Worm (Caenorhabditis elegans) whole organism, L3 larva: Measurements from ENCODE around the gene pqn-74.

Experiments
- R02D3.7 ChIP-seq: fragments of 150-350 bp; optimal IDR thresholded peaks from 2 replicates; lab custom pipeline; 2014; ENCODE audit warnings: missing biosample characterization, missing genetic modification characterization
- ama-1 ChIP-seq: fragments of 150-350 bp; optimal IDR thresholded peaks from 2 replicates; lab custom pipeline; 2018
- ceh-82 ChIP-seq: fragments of 150-350 bp; optimal IDR thresholded peaks from 2 replicates; lab custom pipeline; 2014; ENCODE audit warnings: missing biosample characterization, missing genetic modification characterization
- egl-27 ChIP-seq: sonication (generic microtip); optimal IDR thresholded peaks from 4 replicates; lab custom pipeline; 2017; ENCODE audit warnings: missing biosample characterization, missing genetic modification reagents, missing genetic modification characterization
- elt-2 ChIP-seq: sonication (generic microtip); optimal IDR thresholded peaks from 2 replicates; lab custom pipeline; 2016; ENCODE audit warnings: missing genetic modification reagents, mild to moderate bottlenecking, missing genetic modification characterization, missing compliant biosample characterization
- fkh-10 ChIP-seq: sonication (generic microtip); optimal IDR thresholded peaks from 2 replicates; lab custom pipeline; 2017; ENCODE audit warnings: missing biosample characterization, missing genetic modification reagents, missing genetic modification characterization
- mml-1 ChIP-seq: fragments of 150-350 bp; sonication (generic microtip); optimal IDR thresholded peaks from 3 replicates; lab custom pipeline; 2014; ENCODE audit warnings: missing biosample characterization, missing genetic modification characterization
- nhr-12 ChIP-seq: fragments of 150-350 bp; optimal IDR thresholded peaks from 2 replicates; lab custom pipeline; 2014; ENCODE audit warnings: missing biosample characterization, missing genetic modification characterization
- nhr-76 ChIP-seq: fragments of 150-350 bp; sonication (generic microtip); optimal IDR thresholded peaks from 5 replicates; lab custom pipeline; 2014; ENCODE audit warnings: missing biosample characterization, missing genetic modification characterization
- pqm-1 ChIP-seq: fragments of 150-350 bp; optimal IDR thresholded peaks from 2 replicates; lab custom pipeline; 2017; ENCODE audit warnings: missing biosample characterization, missing genetic modification characterization, inconsistent platforms
- tbx-2 ChIP-seq: sonication (generic microtip); optimal IDR thresholded peaks from 2 replicates; lab custom pipeline; 2016; ENCODE audit warnings: mild to moderate bottlenecking, missing genetic modification characterization, missing compliant biosample characterization
- unc-62 ChIP-seq: fragments of 150-350 bp; sonication (generic microtip); optimal IDR thresholded peaks from 4 replicates; lab custom pipeline; 2014; ENCODE audit warnings: missing biosample characterization, missing genetic modification reagents, missing genetic modification characterization
- ztf-4 ChIP-seq: fragments of 150-350 bp; optimal IDR thresholded peaks from 2 replicates; lab custom pipeline; 2014; ENCODE audit warnings: missing biosample characterization, missing genetic modification characterization

DNA sequence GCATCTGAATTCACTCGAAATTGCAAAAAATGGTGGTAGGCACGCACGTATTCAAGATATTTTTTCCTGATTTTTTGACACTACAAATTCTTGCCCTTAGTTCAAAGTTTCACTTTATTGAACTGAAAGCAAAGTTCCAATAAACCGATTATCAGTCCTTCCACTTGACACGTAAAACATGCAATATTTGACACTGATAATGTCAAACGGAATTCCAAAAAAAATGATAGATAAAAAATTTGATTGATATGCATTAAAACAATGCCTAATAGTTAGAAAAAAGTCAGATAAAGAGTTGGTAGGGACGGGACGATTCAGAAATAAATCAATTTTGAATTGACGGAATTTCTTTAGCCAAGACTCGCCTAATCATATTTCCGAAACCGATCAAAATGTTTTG, 4.1 kb downstream of the pqn-74 start:
- TF ChIP-seq elt-2 (tag; lab: Kevin White, UChicago): peak; percentile 98
- no peak for TF ChIP-seq ztf-4 (tag; lab: Kevin White, UChicago)
- no peak for TF ChIP-seq R02D3.7 (tag; lab: Kevin White, UChicago)
- no peak for TF ChIP-seq nhr-76 (tag; lab: Kevin White, UChicago)
- TF ChIP-seq mml-1 (tag; lab: Kevin White, UChicago): no peak
- TF ChIP-seq pqm-1 (tag; lab: Kevin White, UChicago): peak; percentile 95
- TF ChIP-seq nhr-12 (tag; lab: Kevin White, UChicago): no peak
- TF ChIP-seq unc-62 (GFP tag; lab: Kevin White, UChicago): no peak
- TF ChIP-seq egl-27 (tag; lab: Kevin White, UChicago): no peak
- TF ChIP-seq ceh-82 (tag; lab: Kevin White, UChicago): no peak
- no peak for TF ChIP-seq ama-1 (lab: Kevin White, UChicago)
- no peak for TF ChIP-seq tbx-2 (tag; lab: Kevin White, UChicago)
- TF ChIP-seq fkh-10: no peak
